Worm (Caenorhabditis elegans): ENCODE data around the gene ttr-50.

ce11 chrIV:11601721-11602405 is 39.0 kb downstream of the ttr-50 start:
- peak; percentile 54 for TF ChIP-seq unc-130 (GFP tag; optimal IDR thresholded peaks at IDR 0.05)
- peak; percentile 11 for TF ChIP-seq madf-10 (tag; optimal IDR thresholded peaks at IDR 0.05)
- no peak for TF ChIP-seq Y56A3A.18 (GFP tag; IDR thresholded peaks at IDR 0.05)
- no peak for TF ChIP-seq F55B11.4 (tag; optimal IDR thresholded peaks at IDR 0.05; ENCODE audit: borderline replicate concordance, insufficient read depth)
- TF ChIP-seq snpc-4 (GFP tag; optimal IDR thresholded peaks at IDR 0.05), result no peak
- TF ChIP-seq snpc-4 (tag; optimal IDR thresholded peaks at IDR 0.05), result peak; percentile 25 to 57 (median 36)
- 0 out of 2 replicates have a peak, but pooled peaks have one; percentile 16 for TF ChIP-seq egrh-3 (GFP tag; IDR thresholded peaks at IDR 0.05)
- TF ChIP-seq hmg-1.2 (GFP tag; IDR thresholded peaks at IDR 0.05), result peak; percentile 76
- TF ChIP-seq nfya-1 (tag; optimal IDR thresholded peaks at IDR 0.05; ENCODE audit: borderline replicate concordance, insufficient read depth), result no peak

All from whole organism, young adult.